Fruit fly (Drosophila melanogaster): ENCODE data around the gene NHP2.

NHP2 gene

dm6 chr3L:14790127-14790589 lies 11.8 kb downstream of the NHP2 start (continued):
- TF ChIP-seq CG10959 (GFP tag; IDR thresholded peaks at IDR 0.05) (peak; percentile 57; the same call in 1 of the 2 replicates), CG30020 (tag; optimal IDR thresholded peaks at IDR 0.05) (peak; percentile 44), danr (GFP tag; IDR thresholded peaks at IDR 0.05) (peak; percentile 67), CG14441 (GFP tag; IDR thresholded peaks at IDR 0.05) (peak; percentile 68), ato (GFP tag; IDR thresholded peaks at IDR 0.05; ENCODE audit: partially characterized antibody) (peak; percentile 66), trem (tag; optimal IDR thresholded peaks at IDR 0.05) (peak; percentile 45), D (optimal IDR thresholded peaks at IDR 0.05) (no peak), D (GFP tag; optimal IDR thresholded peaks at IDR 0.05) (peak; percentile 26), CG7372 (GFP tag; IDR thresholded peaks at IDR 0.05) (peak; percentile 75), gcm2 (GFP tag; optimal IDR thresholded peaks at IDR 0.05) (peak; percentile 47), CG11695 (GFP tag; IDR thresholded peaks at IDR 0.05) (peak; percentile 59; the same call in 1 of the 3 replicates), chif (GFP tag; optimal IDR thresholded peaks at IDR 0.05) (peak; percentile 75 to 81), bsh (GFP tag; optimal IDR thresholded peaks at IDR 0.05) (peak in 1 of 2 experiments; percentile 58), CG5180 (GFP tag; optimal IDR thresholded peaks at IDR 0.05) (peak; percentile 48), Med (GFP tag) (peak; percentile 99), Gsc (GFP tag; IDR thresholded peaks at IDR 0.05) (no peak), YL-1 (GFP tag; optimal IDR thresholded peaks at IDR 0.05) (peak; percentile 78), CG11093 (GFP tag; IDR thresholded peaks at IDR 0.05) (peak; percentile 38; the same call in 1 of the 3 replicates), lilli (GFP tag; optimal IDR thresholded peaks at IDR 0.05) (peak; percentile 91), bowl (GFP tag; IDR thresholded peaks at IDR 0.05) (no peak), CG10654 (GFP tag; optimal IDR thresholded peaks at IDR 0.05) (peak; percentile 83), B-H2 (GFP tag; optimal IDR thresholded peaks at IDR 0.05) (no peak), NC2β (GFP tag; optimal IDR thresholded peaks at IDR 0.05) (peak; percentile 80), HHEX (GFP tag; optimal IDR thresholded peaks at IDR 0.05) (peak; percentile 77), CG1529 (GFP tag; optimal IDR thresholded peaks at IDR 0.05) (peak; percentile 49), pho (GFP tag; optimal IDR thresholded peaks at IDR 0.05) (peak; percentile 88), CG13775 (GFP tag; optimal IDR thresholded peaks at IDR 0.05) (peak; percentile 82), sens-2 (GFP tag; IDR thresholded peaks at IDR 0.05) (no peak), kni (GFP tag; optimal IDR thresholded peaks at IDR 0.05) (no peak), CG11723 (GFP tag; optimal IDR thresholded peaks at IDR 0.05) (peak; percentile 63), CG2712 (tag; optimal IDR thresholded peaks at IDR 0.05) (peak; percentile 64), insv (GFP tag; optimal IDR thresholded peaks at IDR 0.05) (no peak), NK7.1 (GFP tag; optimal IDR thresholded peaks at IDR 0.05) (peak; percentile 72), CG1647 (GFP tag; optimal IDR thresholded peaks at IDR 0.05) (peak; percentile 90), crp (GFP tag; optimal IDR thresholded peaks at IDR 0.05) (peak in 1 of 2 experiments; percentile 58), CG33213 (GFP tag; optimal IDR thresholded peaks at IDR 0.05) (peak; percentile 70), kay (GFP tag; optimal IDR thresholded peaks at IDR 0.05) (peak; percentile 75), Pdp1 (GFP tag; optimal IDR thresholded peaks at IDR 0.05) (peak; percentile 63 to 89), CG32532 (GFP tag; IDR thresholded peaks at IDR 0.05) (peak; percentile 77), Dbx (GFP tag; IDR thresholded peaks at IDR 0.05) (peak; percentile 91), CG14860 (GFP tag; IDR thresholded peaks at IDR 0.05; ENCODE audit: partially characterized antibody) (peak; percentile 76), CG14965 (GFP tag; optimal IDR thresholded peaks at IDR 0.05; ENCODE audit: borderline replicate concordance) (no peak), ken (GFP tag; IDR thresholded peaks at IDR 0.05) (peak; percentile 79; the same call in 2 of the 3 replicates), ro (GFP tag; IDR thresholded peaks at IDR 0.05) (peak; percentile 44), zfh2 (GFP tag; optimal IDR thresholded peaks at IDR 0.05) (peak; percentile 92), cato (GFP tag; optimal IDR thresholded peaks at IDR 0.05; ENCODE audit: borderline replicate concordance) (peak; percentile 72), CG8388 (GFP tag; optimal IDR thresholded peaks at IDR 0.05) (peak; percentile 56), HLH3B (GFP tag; IDR thresholded peaks at IDR 0.05) (peak; percentile 64), Lpt (GFP tag; optimal IDR thresholded peaks at IDR 0.05) (no peak), Hr51 (GFP tag; optimal IDR thresholded peaks at IDR 0.05) (peak in 1 of 2 experiments; percentile 81)

Measured in whole organism, embryonic.